Fruit fly (Drosophila melanogaster) whole organism, adult: ENCODE results near the gene CG4461.

Experiments used
- CG11617 ChIP-seq: fragments of 200-800 bp; sonication (Bioruptor generic); optimal IDR thresholded peaks from 2 replicates; lab custom pipeline; 2017; ENCODE audit warnings: mild to moderate bottlenecking, missing biosample characterization, missing genetic modification reagents, missing genetic modification characterization
- CG12768 ChIP-seq: fragments of 200-800 bp; sonication (Bioruptor generic); optimal IDR thresholded peaks from 2 replicates; lab custom pipeline; 2017; ENCODE audit warnings: missing biosample characterization, missing genetic modification characterization, mild to moderate bottlenecking, moderate library complexity, missing genetic modification reagents
- CG14711 ChIP-seq: fragments of 200-800 bp; sonication (Bioruptor generic); optimal IDR thresholded peaks from 2 replicates; lab custom pipeline; 2018; ENCODE audit warnings: missing biosample characterization, mild to moderate bottlenecking, missing genetic modification characterization, moderate library complexity
- CG1620 ChIP-seq: fragments of 200-800 bp; sonication (Bioruptor generic); optimal IDR thresholded peaks from 2 replicates; lab custom pipeline; 2016; ENCODE audit warnings: missing biosample characterization, missing genetic modification characterization
- CG33017 ChIP-seq: fragments of 200-800 bp; sonication (Bioruptor generic); optimal IDR thresholded peaks from 2 replicates; lab custom pipeline; 2018; ENCODE audit warnings: missing biosample characterization, mild to moderate bottlenecking, missing genetic modification characterization, moderate library complexity
- CG5204 ChIP-seq: fragments of 200-800 bp; sonication (Bioruptor generic); optimal IDR thresholded peaks from 2 replicates; lab custom pipeline; 2016; ENCODE audit warnings: missing biosample characterization, missing genetic modification characterization
- CG7045 ChIP-seq: fragments of 200-800 bp; sonication (Bioruptor generic); optimal IDR thresholded peaks from 2 replicates; lab custom pipeline; 2017; ENCODE audit warnings: missing biosample characterization, mild to moderate bottlenecking, missing genetic modification characterization
- CG7101 ChIP-seq: fragments of 200-800 bp; sonication (Bioruptor generic); optimal IDR thresholded peaks from 2 replicates; lab custom pipeline; 2018; ENCODE audit warnings: missing biosample characterization, mild to moderate bottlenecking, missing genetic modification characterization, moderate library complexity
- Clk ChIP-seq: fragments of 200-800 bp; sonication (Bioruptor generic); optimal IDR thresholded peaks from 2 replicates; lab custom pipeline; 2017; ENCODE audit warnings: missing biosample characterization, missing genetic modification characterization
- Crg-1 ChIP-seq: fragments of 200-800 bp; sonication (Bioruptor generic); optimal IDR thresholded peaks from 2 replicates; lab custom pipeline; 2016; ENCODE audit warnings: missing biosample characterization, missing genetic modification characterization
- Hr96 ChIP-seq: fragments of 200-800 bp; sonication (Bioruptor generic); optimal IDR thresholded peaks from 2 replicates; lab custom pipeline; 2016; ENCODE audit warnings: missing biosample characterization, missing genetic modification characterization
- Mnt ChIP-seq: fragments of 200-800 bp; sonication (Bioruptor generic); optimal IDR thresholded peaks from 2 replicates; lab custom pipeline; 2016; ENCODE audit warnings: missing biosample characterization, mild to moderate bottlenecking, missing genetic modification characterization
- bab1 ChIP-seq: fragments of 200-800 bp; sonication (Bioruptor generic); optimal IDR thresholded peaks from 3 replicates; lab custom pipeline; 2019; ENCODE audit warnings: missing biosample characterization, mild to moderate bottlenecking, missing genetic modification characterization, moderate library complexity
- cic ChIP-seq: fragments of 200-800 bp; sonication (Bioruptor generic); optimal IDR thresholded peaks from 2 replicates; lab custom pipeline; 2017; ENCODE audit warnings: missing biosample characterization, mild to moderate bottlenecking, missing genetic modification characterization, moderate library complexity
- cnc ChIP-seq, 2 experiments: fragments of >200 bp; optimal IDR thresholded peaks; 2 replicates each; lab custom pipeline; 2017
- kay ChIP-seq: fragments of 200-800 bp; sonication (Bioruptor generic); peaks from one replicate; lab custom pipeline; 2016; ENCODE audit warnings: missing biosample characterization, missing genetic modification characterization, borderline replicate concordance
- ovo ChIP-seq: fragments of 200-800 bp; sonication (Bioruptor generic); optimal IDR thresholded peaks from 2 replicates; lab custom pipeline; 2016; ENCODE audit warnings: missing biosample characterization, missing genetic modification characterization
- pad ChIP-seq: fragments of 200-800 bp; sonication (Bioruptor generic); optimal IDR thresholded peaks from 3 replicates; lab custom pipeline; 2017; ENCODE audit warnings: missing biosample characterization, missing genetic modification characterization, mild to moderate bottlenecking, moderate library complexity, missing genetic modification reagents
- tj ChIP-seq: fragments of 200-800 bp; sonication (Bioruptor generic); optimal IDR thresholded peaks from 3 replicates; lab custom pipeline; 2017; ENCODE audit warnings: missing biosample characterization, mild to moderate bottlenecking, missing genetic modification characterization, moderate library complexity
- toe ChIP-seq: fragments of 200-800 bp; sonication (Bioruptor generic); optimal IDR thresholded peaks from 2 replicates; lab custom pipeline; 2016; ENCODE audit warnings: missing biosample characterization, missing genetic modification characterization

The CG4461 gene

DNA sequence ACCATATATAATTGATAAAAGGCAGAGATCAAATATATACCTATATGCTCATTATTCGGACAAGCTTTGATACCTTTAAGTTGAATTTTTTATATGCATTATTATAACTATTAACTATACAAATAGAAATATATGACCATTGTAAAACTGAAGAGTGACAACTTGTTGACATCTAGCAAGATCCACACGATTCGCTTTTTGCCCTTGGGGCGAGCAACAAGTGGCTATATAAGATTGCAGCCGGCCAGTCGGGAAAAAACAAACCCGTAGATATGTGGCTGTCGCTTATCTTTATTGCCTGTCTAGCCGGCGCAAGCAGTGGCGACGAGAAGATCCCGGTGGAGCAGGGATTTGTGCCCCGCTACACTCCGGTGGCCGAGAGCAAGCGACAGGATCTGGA lies 13.3 kb upstream of the CG4461 start, which contains the start of gene CG34456:
Gene CG34456 (plus strand): TSS at position 215 of the 400 bp plus-strand sequence.
- TF ChIP-seq cic (GFP tag; lab: Kevin White, UChicago) (peak; percentile 88), ovo (GFP tag; lab: Kevin White, UChicago) (no peak), cnc (optimal IDR thresholded peaks at IDR 0.05; lab: Kevin White, UChicago) (no peak), CG33017 (tag; lab: Kevin White, UChicago) (peak; percentile 79), toe (GFP tag; lab: Kevin White, UChicago) (no peak), CG11617 (GFP tag; lab: Kevin White, UChicago) (peak; percentile 30), CG1620 (GFP tag; lab: Kevin White, UChicago) (no peak), Crg-1 (GFP tag; lab: Kevin White, UChicago) (no peak), CG7045 (GFP tag; lab: Kevin White, UChicago) (peak; percentile 55), Hr96 (GFP tag; lab: Kevin White, UChicago) (no peak), CG12768 (GFP tag; lab: Kevin White, UChicago) (peak; percentile 60), kay (peak; percentile 94), CG7101 (peak; percentile 42)

- TF ChIP-seq tj (GFP tag; lab: Kevin White, UChicago) (peak; percentile 38), CG7045 (GFP tag; lab: Kevin White, UChicago) (no peak), bab1 (GFP tag; lab: Kevin White, UChicago) (peak; percentile 7), kay (peak; percentile 27)
These were observed 11.1 kb upstream of the CG4461 start, which contains the start of gene mRRF1 for dm6 chr3L:9364131-9364530. mRRF1 (plus strand) TSS chr3L:9364350.

- TF ChIP-seq CG7045 (GFP tag; lab: Kevin White, UChicago) = no peak
- TF ChIP-seq Clk (GFP tag; lab: Kevin White, UChicago) = no peak
- peak; percentile 39 for TF ChIP-seq ovo (GFP tag; lab: Kevin White, UChicago)
- TF ChIP-seq toe (GFP tag; lab: Kevin White, UChicago) = no peak
- TF ChIP-seq cnc (optimal IDR thresholded peaks at IDR 0.05; lab: Kevin White, UChicago) = no peak
- peak; percentile 13 for TF ChIP-seq CG7101
- peak; percentile 30 for TF ChIP-seq pad (GFP tag; lab: Kevin White, UChicago)
- peak; percentile 36 for TF ChIP-seq Mnt (GFP tag; lab: Kevin White, UChicago)
- peak; percentile 17 for TF ChIP-seq kay
- peak; percentile 27 for TF ChIP-seq CG12768 (GFP tag; lab: Kevin White, UChicago)
- peak; percentile 64 for TF ChIP-seq CG11617 (GFP tag; lab: Kevin White, UChicago)
- peak; percentile 56 for TF ChIP-seq CG1620 (GFP tag; lab: Kevin White, UChicago)
- TF ChIP-seq cic (GFP tag; lab: Kevin White, UChicago) = no peak
- TF ChIP-seq CG33017 (tag; lab: Kevin White, UChicago) = peak; percentile 13
- no peak for TF ChIP-seq CG5204
- no peak for TF ChIP-seq Crg-1 (GFP tag; lab: Kevin White, UChicago)
- no peak for TF ChIP-seq bab1 (GFP tag; lab: Kevin White, UChicago)
- TF ChIP-seq Hr96 (GFP tag; lab: Kevin White, UChicago) = no peak
- TF ChIP-seq tj (GFP tag; lab: Kevin White, UChicago) = no peak
- TF ChIP-seq CG14711 (tag; lab: Kevin White, UChicago) = peak; percentile 76
These were observed 8.3 kb upstream of the CG4461 start, which contains the start of the genes Klp67A and CG4452 for dm6 chr3L:9366850-9367430. Klp67A (minus strand) TSS chr3L:9367046. CG4452 (plus strand) TSS chr3L:9367377.

dm6 chr3L:9367431-9367867 lies 7.8 kb upstream of the CG4461 start:
- TF ChIP-seq CG12768 (GFP tag; lab: Kevin White, UChicago) = peak; percentile 16
- peak; percentile 60 for TF ChIP-seq CG11617 (GFP tag; lab: Kevin White, UChicago)
- TF ChIP-seq kay = peak; percentile 85
- TF ChIP-seq CG1620 (GFP tag; lab: Kevin White, UChicago) = no peak
- no peak for TF ChIP-seq CG33017 (tag; lab: Kevin White, UChicago)
- no peak for TF ChIP-seq CG5204
- TF ChIP-seq Clk (GFP tag; lab: Kevin White, UChicago) = no peak
- peak; percentile 13 for TF ChIP-seq bab1 (GFP tag; lab: Kevin White, UChicago)
- no peak for TF ChIP-seq CG7101
- peak; percentile 67 for TF ChIP-seq cic (GFP tag; lab: Kevin White, UChicago)
- no peak for TF ChIP-seq Crg-1 (GFP tag; lab: Kevin White, UChicago)
- no peak for TF ChIP-seq toe (GFP tag; lab: Kevin White, UChicago)
- TF ChIP-seq pad (GFP tag; lab: Kevin White, UChicago) = no peak
- TF ChIP-seq tj (GFP tag; lab: Kevin White, UChicago) = peak; percentile 100

DNA sequence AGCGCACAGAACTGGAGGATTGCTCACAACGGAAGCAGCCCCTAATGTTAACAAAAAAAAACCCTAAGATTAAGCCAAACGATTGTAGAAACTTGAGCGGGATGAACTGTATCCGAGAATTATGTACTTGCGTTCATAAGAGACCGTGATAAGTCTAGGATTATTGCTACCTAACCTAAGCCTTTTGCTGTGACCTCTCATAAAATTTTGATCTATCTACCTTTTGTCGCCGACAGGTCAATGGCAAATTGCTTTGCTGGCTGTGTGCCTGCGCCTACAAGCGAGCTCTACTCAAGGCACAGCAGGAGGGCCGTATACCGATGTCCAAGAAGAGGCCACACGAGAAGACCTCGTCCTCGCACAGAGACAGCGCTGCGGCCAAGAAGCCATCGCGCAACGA lies 6.6 kb upstream of the CG4461 start:
- TF ChIP-seq CG7045 (GFP tag; lab: Kevin White, UChicago) (no peak), CG7101 (no peak), bab1 (GFP tag; lab: Kevin White, UChicago) (no peak), CG11617 (GFP tag; lab: Kevin White, UChicago) (no peak), Clk (GFP tag; lab: Kevin White, UChicago) (no peak), Hr96 (GFP tag; lab: Kevin White, UChicago) (no peak), kay (no peak), Crg-1 (GFP tag; lab: Kevin White, UChicago) (no peak), CG5204 (no peak), cic (GFP tag; lab: Kevin White, UChicago) (no peak), CG33017 (tag; lab: Kevin White, UChicago) (no peak), cnc (optimal IDR thresholded peaks at IDR 0.05; lab: Kevin White, UChicago) (no peak), tj (GFP tag; lab: Kevin White, UChicago) (no peak), pad (GFP tag; lab: Kevin White, UChicago) (no peak), Mnt (GFP tag; lab: Kevin White, UChicago) (no peak)
